Worm (Caenorhabditis elegans) whole organism, late embryonic: Measurements from ENCODE around the gene nhr-100.

Source experiments
- C38D4.7 ChIP-seq: fragments of 200-800 bp; sonication (Bioruptor generic); optimal IDR thresholded peaks from 2 replicates; lab custom pipeline; 2018; ENCODE audit warnings: mild to moderate bottlenecking, missing genetic modification characterization, moderate library complexity, missing compliant biosample characterization
- F13H6.1 ChIP-seq: sonication (generic microtip); optimal IDR thresholded peaks from 2 replicates; lab custom pipeline; 2016; ENCODE audit warnings: missing genetic modification characterization, missing compliant biosample characterization
- K02D7.2 ChIP-seq: sonication (generic microtip); optimal IDR thresholded peaks from 2 replicates; lab custom pipeline; 2017; ENCODE audit warnings: mild to moderate bottlenecking, missing genetic modification characterization, missing compliant biosample characterization
- K09A11.1 ChIP-seq: sonication (generic microtip); optimal IDR thresholded peaks from 2 replicates; lab custom pipeline; 2017; ENCODE audit warnings: antibody characterized with exemption, mild to moderate bottlenecking, missing genetic modification characterization, missing compliant biosample characterization; ENCODE audit not compliant: insufficient read depth
- Y22D7AL.16 ChIP-seq: sonication (generic microtip); optimal IDR thresholded peaks from 2 replicates; lab custom pipeline; 2016; ENCODE audit warnings: missing genetic modification characterization, missing compliant biosample characterization
- ahr-1 ChIP-seq: sonication (generic microtip); optimal IDR thresholded peaks from 2 replicates; lab custom pipeline; 2016; ENCODE audit warnings: missing genetic modification characterization, missing compliant biosample characterization
- ama-1 ChIP-seq: fragments of 150-350 bp; optimal IDR thresholded peaks from 2 replicates; lab custom pipeline; 2014
- ceh-14 ChIP-seq: sonication (generic microtip); optimal IDR thresholded peaks from 2 replicates; lab custom pipeline; 2016; ENCODE audit warnings: missing genotype, missing genetic modification characterization, missing compliant biosample characterization
- ceh-18 ChIP-seq: sonication (generic microtip); optimal IDR thresholded peaks from 2 replicates; lab custom pipeline; 2016; ENCODE audit warnings: missing genetic modification characterization, missing compliant biosample characterization
- ceh-2 ChIP-seq: sonication (generic microtip); optimal IDR thresholded peaks from 2 replicates; lab custom pipeline; 2016; ENCODE audit warnings: missing genotype, missing genetic modification characterization, missing compliant biosample characterization
- ceh-22 ChIP-seq: sonication (generic microtip); optimal IDR thresholded peaks from 2 replicates; lab custom pipeline; 2017; ENCODE audit warnings: missing biosample characterization, missing genetic modification characterization
- ceh-31 ChIP-seq: sonication (generic microtip); optimal IDR thresholded peaks from 2 replicates; lab custom pipeline; 2016; ENCODE audit warnings: missing genetic modification characterization, missing compliant biosample characterization
- ceh-34 ChIP-seq: sonication (generic microtip); optimal IDR thresholded peaks from 2 replicates; lab custom pipeline; 2016; ENCODE audit warnings: mild to moderate bottlenecking, missing genetic modification characterization, missing compliant biosample characterization
- ceh-45 ChIP-seq: fragments of 200-800 bp; sonication (Bioruptor generic); IDR thresholded peaks from 2 replicates; pipeline ENCODE4 v1.3.6; 2022; ENCODE audit warnings: missing genetic modification reagents, missing genetic modification characterization, missing compliant biosample characterization
- ceh-48 ChIP-seq: sonication (generic microtip); optimal IDR thresholded peaks from 2 replicates; lab custom pipeline; 2016; ENCODE audit warnings: missing genetic modification characterization, inconsistent platforms, missing compliant biosample characterization
- ceh-6 ChIP-seq: fragments of 200-800 bp; sonication (Bioruptor generic); optimal IDR thresholded peaks from 2 replicates; lab custom pipeline; 2018; ENCODE audit warnings: mild to moderate bottlenecking, missing genetic modification characterization, missing compliant biosample characterization
- dve-1 ChIP-seq: sonication (generic microtip); optimal IDR thresholded peaks from 2 replicates; lab custom pipeline; 2017; ENCODE audit warnings: antibody characterized with exemption, mild to moderate bottlenecking, missing genetic modification characterization, missing compliant biosample characterization
- elt-4 ChIP-seq: sonication (generic microtip); optimal IDR thresholded peaks from 2 replicates; lab custom pipeline; 2016; ENCODE audit warnings: missing genetic modification characterization, missing compliant biosample characterization
- ets-4 ChIP-seq: sonication (generic microtip); optimal IDR thresholded peaks from 2 replicates; lab custom pipeline; 2016; ENCODE audit warnings: missing genetic modification characterization, missing compliant biosample characterization
- eyg-1 ChIP-seq: sonication (generic microtip); optimal IDR thresholded peaks from 2 replicates; lab custom pipeline; 2016; ENCODE audit warnings: missing genotype, missing genetic modification characterization, missing compliant biosample characterization
- fkh-10 ChIP-seq: fragments of 150-350 bp; optimal IDR thresholded peaks from 2 replicates; lab custom pipeline; 2014; ENCODE audit warnings: missing biosample characterization, missing genetic modification reagents, missing genetic modification characterization
- fkh-6 ChIP-seq: sonication (generic microtip); optimal IDR thresholded peaks from 2 replicates; lab custom pipeline; 2016; ENCODE audit warnings: missing genetic modification characterization, missing compliant biosample characterization
- gmeb-2 ChIP-seq: sonication (generic microtip); optimal IDR thresholded peaks from 2 replicates; lab custom pipeline; 2016; ENCODE audit warnings: missing genetic modification characterization, inconsistent platforms, missing compliant biosample characterization
- hlh-8 ChIP-seq: sonication (generic microtip); optimal IDR thresholded peaks from 2 replicates; lab custom pipeline; 2016; ENCODE audit warnings: missing genotype, missing genetic modification characterization, missing compliant biosample characterization
- nfya-1 ChIP-seq: sonication (generic microtip); optimal IDR thresholded peaks from 2 replicates; lab custom pipeline; 2017; ENCODE audit warnings: missing genetic modification characterization, mild to moderate bottlenecking, missing compliant biosample characterization, antibody characterized with exemption, moderate library complexity
- odd-2 ChIP-seq: sonication (generic microtip); optimal IDR thresholded peaks from 2 replicates; lab custom pipeline; 2017; ENCODE audit warnings: antibody characterized with exemption, mild to moderate bottlenecking, missing genetic modification characterization, missing compliant biosample characterization
- pax-1 ChIP-seq: fragments of 150-350 bp; optimal IDR thresholded peaks from 2 replicates; lab custom pipeline; 2014; ENCODE audit warnings: missing biosample characterization, missing genetic modification characterization
- pha-2 ChIP-seq: sonication (generic microtip); optimal IDR thresholded peaks from 2 replicates; lab custom pipeline; 2017; ENCODE audit warnings: mild to moderate bottlenecking, missing genetic modification characterization, missing compliant biosample characterization
- pha-4 ChIP-seq: fragments of 150-350 bp; optimal IDR thresholded peaks from 2 replicates; lab custom pipeline; 2018; ENCODE audit warnings: missing biosample characterization, missing genetic modification reagents, missing genetic modification characterization
- pqm-1 ChIP-seq: sonication (generic microtip); optimal IDR thresholded peaks from 2 replicates; lab custom pipeline; 2016; ENCODE audit warnings: missing genetic modification characterization, missing compliant biosample characterization
- ref-2 ChIP-seq: sonication (generic microtip); optimal IDR thresholded peaks from 2 replicates; lab custom pipeline; 2016; ENCODE audit warnings: missing genetic modification characterization, missing compliant biosample characterization
- sdc-2 ChIP-seq: sonication (generic microtip); optimal IDR thresholded peaks from 2 replicates; lab custom pipeline; 2016; ENCODE audit warnings: missing genotype, missing genetic modification characterization, missing compliant biosample characterization
- sox-2 ChIP-seq: fragments of 200-800 bp; sonication (Bioruptor generic); IDR thresholded peaks from 2 replicates; pipeline ENCODE4 v1.3.6; 2022; ENCODE audit warnings: missing genetic modification reagents, missing genetic modification characterization, missing compliant biosample characterization
- sox-4 ChIP-seq: sonication (generic microtip); optimal IDR thresholded peaks from 2 replicates; lab custom pipeline; 2017; ENCODE audit warnings: mild to moderate bottlenecking, missing genetic modification characterization, inconsistent platforms, missing compliant biosample characterization
- syd-9 ChIP-seq: sonication (generic microtip); optimal IDR thresholded peaks from 2 replicates; lab custom pipeline; 2016; ENCODE audit warnings: mild to moderate bottlenecking, missing genetic modification characterization, moderate library complexity, missing compliant biosample characterization
- tbx-2 ChIP-seq: sonication (generic microtip); optimal IDR thresholded peaks from 2 replicates; lab custom pipeline; 2016; ENCODE audit warnings: missing genetic modification characterization, missing compliant biosample characterization
- tbx-7 ChIP-seq: sonication (generic microtip); optimal IDR thresholded peaks from 2 replicates; lab custom pipeline; 2016; ENCODE audit warnings: missing genotype, missing genetic modification characterization, missing compliant biosample characterization
- unc-55 ChIP-seq: sonication (generic microtip); optimal IDR thresholded peaks from 2 replicates; lab custom pipeline; 2017; ENCODE audit warnings: missing biosample characterization, missing genetic modification reagents, missing genetic modification characterization
- unc-86 ChIP-seq: sonication (generic microtip); optimal IDR thresholded peaks from 2 replicates; lab custom pipeline; 2016; ENCODE audit warnings: missing genetic modification characterization, missing compliant biosample characterization
- zip-5 ChIP-seq: sonication (generic microtip); optimal IDR thresholded peaks from 2 replicates; lab custom pipeline; 2016; ENCODE audit warnings: missing genetic modification characterization, missing compliant biosample characterization

Gene nhr-100

DNA sequence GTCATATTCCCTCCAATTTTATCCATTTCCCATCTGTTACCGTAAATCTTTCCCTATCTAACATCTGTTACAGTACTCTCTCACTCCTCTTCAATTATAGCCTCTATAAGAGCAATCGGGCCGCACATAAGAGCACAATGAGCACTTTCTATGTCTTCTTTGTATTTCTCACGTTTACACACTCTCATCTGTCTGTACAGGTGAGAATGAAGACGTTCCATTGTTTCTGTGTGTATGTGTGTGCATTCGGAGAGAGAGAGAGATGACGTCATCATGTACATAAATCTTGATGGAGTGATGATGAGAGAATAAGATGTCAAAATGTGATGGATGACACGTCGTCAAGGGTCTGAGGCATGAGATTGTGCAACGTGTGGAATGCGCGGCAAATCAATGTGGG is 42.3 kb downstream of the nhr-100 start:
- TF ChIP-seq tbx-2 (tag; lab: Kevin White, UChicago) (peak; percentile 62), eyg-1 (no peak), C38D4.7 (GFP tag; lab: Kevin White, UChicago) (no peak), gmeb-2 (tag; lab: Kevin White, UChicago) (no peak), sox-4 (tag; lab: Kevin White, UChicago) (no peak), unc-55 (peak; percentile 98), pha-2 (tag; lab: Kevin White, UChicago) (no peak), ceh-31 (peak; percentile 9), K09A11.1 (tag; lab: Kevin White, UChicago) (no peak), F13H6.1 (tag; lab: Kevin White, UChicago) (no peak), K02D7.2 (tag; lab: Kevin White, UChicago) (no peak), ref-2 (tag; lab: Kevin White, UChicago) (peak; percentile 20), ceh-6 (GFP tag; lab: Kevin White, UChicago) (no peak)

DNA sequence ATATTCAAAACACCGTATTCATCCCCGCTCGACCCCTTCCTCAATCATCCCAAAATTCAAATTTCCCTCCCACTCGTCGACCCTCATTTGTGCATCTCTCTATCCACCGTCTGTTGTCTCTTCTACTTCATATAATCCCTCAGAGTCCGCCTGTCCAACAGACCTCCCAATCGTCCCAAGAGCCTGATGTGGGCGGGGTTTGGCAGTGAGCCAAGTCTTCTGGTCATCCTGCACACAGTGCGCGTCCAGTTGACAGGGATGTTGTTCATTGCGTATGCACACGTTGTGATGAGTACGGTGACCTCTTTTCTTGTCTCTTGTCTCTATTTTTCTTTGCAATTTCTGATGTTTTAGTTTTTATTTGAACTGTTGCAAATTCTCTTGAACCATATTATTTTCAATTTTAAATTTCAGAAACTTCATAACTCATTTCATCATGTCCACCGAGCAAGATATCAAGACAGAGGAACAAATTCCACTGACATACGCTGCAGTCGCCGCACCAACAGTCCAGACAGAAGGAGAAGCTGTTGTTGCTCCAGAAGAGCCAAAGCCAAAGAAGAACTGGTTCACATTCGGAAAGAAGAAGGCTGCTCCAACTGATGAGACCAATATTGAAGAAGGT is 43.7 kb downstream of the nhr-100 start, which contains the start of gene cav-1:
Gene cav-1 (plus strand): TSS at position 415 of the 625 bp plus-strand sequence.
- TF ChIP-seq tbx-7 (no peak), ref-2 (tag; lab: Kevin White, UChicago) (peak; percentile 47), pha-4 (tag; lab: Kevin White, UChicago) (no peak), tbx-2 (tag; lab: Kevin White, UChicago) (peak; percentile 31), unc-55 (peak; percentile 52), ama-1 (lab: Kevin White, UChicago) (peak; percentile 58), nfya-1 (tag; lab: Kevin White, UChicago) (peak; percentile 58), ceh-31 (peak; percentile 53), Y22D7AL.16 (tag; lab: Kevin White, UChicago) (no peak)
- TF ChIP-seq, all 69 proteins: peak for 6

DNA sequence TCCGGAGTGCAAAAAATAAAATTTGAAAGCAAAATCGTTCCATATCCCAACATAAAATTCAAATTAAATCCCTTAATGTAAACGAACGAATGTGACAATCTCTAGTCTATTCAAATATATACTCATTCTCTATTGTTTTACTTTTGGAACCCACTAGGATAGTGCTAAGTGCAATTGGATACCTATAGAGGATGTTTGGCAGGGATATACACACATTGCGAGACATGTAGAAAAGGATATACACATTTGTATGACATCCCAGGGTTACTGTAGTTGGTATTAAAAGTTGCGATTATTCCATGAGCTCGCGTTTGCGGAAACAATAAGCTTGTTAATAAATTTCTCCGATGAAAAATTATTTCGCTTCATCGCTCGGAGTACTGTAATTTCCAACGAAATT is 45.0 kb downstream of the nhr-100 start:
- peak; percentile 15; the same call in 1 of the 2 replicates for TF ChIP-seq sox-2 (GFP tag; lab: Robert Waterston, UW)
- TF ChIP-seq ets-4 (tag; lab: Kevin White, UChicago), result no peak
- no peak for TF ChIP-seq ceh-14 (tag; lab: Kevin White, UChicago)
- TF ChIP-seq sdc-2 (tag; lab: Kevin White, UChicago), result no peak
- TF ChIP-seq fkh-10 (GFP tag; lab: Kevin White, UChicago), result no peak
- no peak for TF ChIP-seq ahr-1
- no peak for TF ChIP-seq odd-2 (tag; lab: Kevin White, UChicago)
- no peak for TF ChIP-seq ceh-18 (tag; lab: Kevin White, UChicago)
- TF ChIP-seq ceh-22 (tag; lab: Kevin White, UChicago), result no peak
- TF ChIP-seq pax-1 (tag; lab: Kevin White, UChicago), result no peak
- no peak for TF ChIP-seq tbx-7
- TF ChIP-seq C38D4.7 (GFP tag; lab: Kevin White, UChicago), result no peak
- no peak for TF ChIP-seq elt-4 (tag; lab: Kevin White, UChicago)
- no peak for TF ChIP-seq unc-86
- TF ChIP-seq syd-9, result no peak
- peak; percentile 88 for TF ChIP-seq ama-1 (lab: Kevin White, UChicago)
- no peak for TF ChIP-seq ceh-2 (tag; lab: Kevin White, UChicago)
- TF ChIP-seq pqm-1 (tag; lab: Kevin White, UChicago), result no peak
- no peak for TF ChIP-seq ceh-48 (tag; lab: Kevin White, UChicago)
- TF ChIP-seq zip-5 (tag; lab: Kevin White, UChicago), result no peak
- no peak for TF ChIP-seq ceh-45
- no peak for TF ChIP-seq sox-4 (tag; lab: Kevin White, UChicago)
- TF ChIP-seq F13H6.1 (tag; lab: Kevin White, UChicago), result no peak
- TF ChIP-seq dve-1 (tag; lab: Kevin White, UChicago), result no peak
- TF ChIP-seq ceh-34 (tag; lab: Kevin White, UChicago), result peak; percentile 35
- TF ChIP-seq fkh-6 (tag; lab: Kevin White, UChicago), result no peak
- no peak for TF ChIP-seq hlh-8
- no peak for TF ChIP-seq gmeb-2 (tag; lab: Kevin White, UChicago)
- TF ChIP-seq pha-2 (tag; lab: Kevin White, UChicago), result peak; percentile 3
